Worm (Caenorhabditis elegans) whole organism, mixed stage, embryonic: Measurements from ENCODE around the gene T02C1.2.

ENCODE experiments used
- bed-3 ChIP-seq: fragments of 200-800 bp; sonication (Bioruptor generic); optimal IDR thresholded peaks from 3 replicates; lab custom pipeline; 2018; ENCODE audit warnings: mild to moderate bottlenecking, missing genetic modification characterization, moderate library complexity, missing compliant biosample characterization
- blmp-1 ChIP-seq: fragments of 150-350 bp; optimal IDR thresholded peaks from 2 replicates; lab custom pipeline; 2014; ENCODE audit warnings: missing biosample characterization, missing genetic modification characterization
- ceh-39 ChIP-seq: fragments of 150-350 bp; optimal IDR thresholded peaks from 2 replicates; lab custom pipeline; 2014; ENCODE audit warnings: missing biosample characterization, missing genetic modification characterization
- ceh-83 ChIP-seq: fragments of 200-800 bp; sonication (Bioruptor generic); optimal IDR thresholded peaks from 2 replicates; lab custom pipeline; 2018; ENCODE audit warnings: mild to moderate bottlenecking, missing genetic modification characterization, missing compliant biosample characterization
- ces-1 ChIP-seq: fragments of 150-350 bp; optimal IDR thresholded peaks from 2 replicates; lab custom pipeline; 2014; ENCODE audit warnings: missing biosample characterization, missing genetic modification reagents, missing genetic modification characterization
- cnd-1 ChIP-seq: fragments of 200-800 bp; sonication (Bioruptor generic); optimal IDR thresholded peaks from 2 replicates; lab custom pipeline; 2018; ENCODE audit warnings: mild to moderate bottlenecking, missing genetic modification characterization, missing compliant biosample characterization
- drap-1 ChIP-seq: fragments of 200-800 bp; sonication (Bioruptor generic); optimal IDR thresholded peaks from 3 replicates; lab custom pipeline; 2018; ENCODE audit warnings: mild to moderate bottlenecking, missing genetic modification characterization, missing compliant biosample characterization
- elt-1 ChIP-seq: sonication (generic microtip); optimal IDR thresholded peaks from 2 replicates; lab custom pipeline; 2017; ENCODE audit warnings: missing genetic modification characterization, mild to moderate bottlenecking, missing compliant biosample characterization, antibody characterized with exemption, moderate library complexity, borderline replicate concordance; ENCODE audit not compliant: insufficient read depth
- elt-3 ChIP-seq: fragments of 150-350 bp; optimal IDR thresholded peaks from 2 replicates; lab custom pipeline; 2014; ENCODE audit warnings: missing biosample characterization, missing genetic modification characterization
- flh-1 ChIP-seq: fragments of 200-800 bp; sonication (Bioruptor generic); optimal IDR thresholded peaks from 2 replicates; lab custom pipeline; 2018; ENCODE audit warnings: mild to moderate bottlenecking, missing genetic modification characterization, moderate library complexity, missing compliant biosample characterization
- ham-2 ChIP-seq: fragments of 200-800 bp; sonication (Bioruptor generic); optimal IDR thresholded peaks from 2 replicates; lab custom pipeline; 2018; ENCODE audit warnings: mild to moderate bottlenecking, missing genetic modification characterization, missing compliant biosample characterization
- hlh-1 ChIP-seq: fragments of 150-350 bp; optimal IDR thresholded peaks from 2 replicates; lab custom pipeline; 2014; ENCODE audit warnings: missing biosample characterization, missing genetic modification reagents, missing genetic modification characterization
- lin-13 ChIP-seq: fragments of 150-350 bp; optimal IDR thresholded peaks from 2 replicates; lab custom pipeline; 2014; ENCODE audit warnings: missing biosample characterization, missing genetic modification characterization
- lin-32 ChIP-seq: fragments of 200-800 bp; sonication (Bioruptor generic); optimal IDR thresholded peaks from 2 replicates; lab custom pipeline; 2018; ENCODE audit warnings: mild to moderate bottlenecking, missing genetic modification characterization, missing compliant biosample characterization
- lsy-2 ChIP-seq: fragments of 150-350 bp; optimal IDR thresholded peaks from 2 replicates; lab custom pipeline; 2014; ENCODE audit warnings: missing biosample characterization, missing genetic modification characterization
- mab-5 ChIP-seq: fragments of 150-350 bp; optimal IDR thresholded peaks from 2 replicates; lab custom pipeline; 2014; ENCODE audit warnings: missing biosample characterization, missing genetic modification characterization
- mep-1 ChIP-seq: fragments of 150-350 bp; optimal IDR thresholded peaks from 2 replicates; lab custom pipeline; 2017; ENCODE audit warnings: missing biosample characterization, missing genetic modification reagents, missing genetic modification characterization, inconsistent platforms
- mls-2 ChIP-seq: sonication (generic microtip); optimal IDR thresholded peaks from 2 replicates; lab custom pipeline; 2016; ENCODE audit warnings: mild to moderate bottlenecking, missing genetic modification characterization, moderate library complexity, missing compliant biosample characterization
- nhr-12 ChIP-seq: fragments of 150-350 bp; optimal IDR thresholded peaks from 2 replicates; lab custom pipeline; 2014; ENCODE audit warnings: missing biosample characterization, missing genetic modification characterization
- nhr-2 ChIP-seq: fragments of 150-350 bp; optimal IDR thresholded peaks from 2 replicates; lab custom pipeline; 2014; ENCODE audit warnings: missing biosample characterization, missing genetic modification characterization
- nhr-237 ChIP-seq: fragments of 150-350 bp; optimal IDR thresholded peaks from 2 replicates; lab custom pipeline; 2014; ENCODE audit warnings: missing biosample characterization, missing genetic modification characterization
- nhr-28 ChIP-seq: fragments of 150-350 bp; optimal IDR thresholded peaks from 2 replicates; lab custom pipeline; 2014; ENCODE audit warnings: missing biosample characterization, missing genetic modification characterization
- nhr-76 ChIP-seq: sonication (generic microtip); optimal IDR thresholded peaks from 2 replicates; lab custom pipeline; 2017; ENCODE audit warnings: missing biosample characterization, missing genetic modification characterization
- sem-2 ChIP-seq: fragments of 200-800 bp; sonication (Bioruptor generic); optimal IDR thresholded peaks from 2 replicates; lab custom pipeline; 2018; ENCODE audit warnings: mild to moderate bottlenecking, missing genetic modification characterization, missing compliant biosample characterization
- snpc-4 ChIP-seq: fragments of 150-350 bp; optimal IDR thresholded peaks from 2 replicates; lab custom pipeline; 2014; ENCODE audit warnings: missing biosample characterization, missing genetic modification characterization
- sptf-1 ChIP-seq: sonication (generic microtip); optimal IDR thresholded peaks from 2 replicates; lab custom pipeline; 2017; ENCODE audit warnings: mild to moderate bottlenecking, missing genetic modification characterization, moderate library complexity, missing compliant biosample characterization
- tbx-8 ChIP-seq: fragments of 200-800 bp; sonication (Bioruptor generic); optimal IDR thresholded peaks from 2 replicates; lab custom pipeline; 2018; ENCODE audit warnings: mild to moderate bottlenecking, missing genetic modification characterization, moderate library complexity, missing compliant biosample characterization
- unc-120 ChIP-seq: sonication (generic microtip); optimal IDR thresholded peaks from 2 replicates; lab custom pipeline; 2017; ENCODE audit warnings: missing genetic modification characterization, missing compliant biosample characterization; ENCODE audit not compliant: poor library complexity, severe bottlenecking
- unc-39 ChIP-seq: fragments of 150-350 bp; optimal IDR thresholded peaks from 2 replicates; lab custom pipeline; 2014; ENCODE audit warnings: missing biosample characterization, missing genetic modification characterization
- unc-62 ChIP-seq: fragments of 150-350 bp; optimal IDR thresholded peaks from 2 replicates; lab custom pipeline; 2014; ENCODE audit warnings: missing biosample characterization, missing genetic modification reagents, missing genetic modification characterization
- zip-8 ChIP-seq: fragments of 150-350 bp; optimal IDR thresholded peaks from 2 replicates; lab custom pipeline; 2014; ENCODE audit warnings: missing biosample characterization, missing genetic modification characterization
- ztf-11 ChIP-seq: fragments of 150-350 bp; optimal IDR thresholded peaks from 2 replicates; lab custom pipeline; 2014; ENCODE audit warnings: missing biosample characterization, missing genetic modification characterization

Gene T02C1.2

ce11 chrIII:9255801-9256200 is 5.0 kb downstream of the T02C1.2 start:
- no peak for TF ChIP-seq sem-2 (GFP tag; lab: Kevin White, UChicago)
- TF ChIP-seq lin-13 (tag; lab: Kevin White, UChicago) = no peak
- TF ChIP-seq ceh-83 = no peak
- TF ChIP-seq ham-2 (GFP tag; lab: Kevin White, UChicago) = no peak
- TF ChIP-seq sptf-1 (tag; lab: Kevin White, UChicago) = no peak
- no peak for TF ChIP-seq hlh-1 (tag; lab: Kevin White, UChicago)
- no peak for TF ChIP-seq zip-8 (tag; lab: Kevin White, UChicago)
- TF ChIP-seq elt-1 (tag; lab: Kevin White, UChicago) = no peak
- no peak for TF ChIP-seq ztf-11
- TF ChIP-seq lsy-2 (tag; lab: Kevin White, UChicago) = no peak
- no peak for TF ChIP-seq drap-1 (GFP tag; lab: Kevin White, UChicago)
- TF ChIP-seq elt-3 (tag; lab: Kevin White, UChicago) = no peak
- TF ChIP-seq bed-3 = no peak
- no peak for TF ChIP-seq nhr-237 (tag; lab: Kevin White, UChicago)
- no peak for TF ChIP-seq tbx-8 (GFP tag; lab: Kevin White, UChicago)
- TF ChIP-seq unc-39 (tag; lab: Kevin White, UChicago) = no peak

- TF ChIP-seq unc-62 (GFP tag; lab: Kevin White, UChicago) = no peak
- TF ChIP-seq sem-2 (GFP tag; lab: Kevin White, UChicago) = no peak
Measured at ce11 chrIII:9256961-9257360, 6.1 kb downstream of the T02C1.2 start, which contains the start of gene M01A8.1. M01A8.1 (plus strand) TSS chrIII:9257261.

ce11 chrIII:9258510-9258909 is 7.7 kb downstream of the T02C1.2 start:
- TF ChIP-seq unc-120 (tag; lab: Kevin White, UChicago) (no peak), zip-8 (tag; lab: Kevin White, UChicago) (no peak), tbx-8 (GFP tag; lab: Kevin White, UChicago) (no peak), drap-1 (GFP tag; lab: Kevin White, UChicago) (no peak), blmp-1 (tag; lab: Kevin White, UChicago) (no peak), flh-1 (GFP tag; lab: Kevin White, UChicago) (no peak)
- TF ChIP-seq, all 35 proteins: peak for 0

- TF ChIP-seq ces-1 (GFP tag; lab: Kevin White, UChicago) (peak; percentile 31), lin-13 (tag; lab: Kevin White, UChicago) (no peak), unc-62 (GFP tag; lab: Kevin White, UChicago) (peak; percentile 12), blmp-1 (tag; lab: Kevin White, UChicago) (no peak), hlh-1 (tag; lab: Kevin White, UChicago) (no peak), cnd-1 (tag; lab: Kevin White, UChicago) (no peak), mab-5 (tag; lab: Kevin White, UChicago) (no peak), sem-2 (GFP tag; lab: Kevin White, UChicago) (no peak), elt-1 (tag; lab: Kevin White, UChicago) (no peak), snpc-4 (no peak), unc-39 (tag; lab: Kevin White, UChicago) (no peak), nhr-12 (tag; lab: Kevin White, UChicago) (no peak), zip-8 (tag; lab: Kevin White, UChicago) (no peak), tbx-8 (GFP tag; lab: Kevin White, UChicago) (no peak), ceh-83 (no peak), mep-1 (no peak), elt-3 (tag; lab: Kevin White, UChicago) (no peak)
Measured at ce11 chrIII:9269012-9269471, 18.2 kb downstream of the T02C1.2 start, which contains the start of gene clip-1. clip-1 (minus strand) TSS chrIII:9269062.

- TF ChIP-seq sptf-1 (tag; lab: Kevin White, UChicago) (no peak), ceh-39 (tag; lab: Kevin White, UChicago) (no peak), nhr-12 (tag; lab: Kevin White, UChicago) (no peak), lsy-2 (tag; lab: Kevin White, UChicago) (no peak), mls-2 (tag; lab: Kevin White, UChicago) (no peak), lin-32 (GFP tag; lab: Kevin White, UChicago) (no peak), flh-1 (GFP tag; lab: Kevin White, UChicago) (no peak), nhr-76 (tag; lab: Kevin White, UChicago) (no peak), bed-3 (no peak), nhr-2 (no peak), lin-13 (tag; lab: Kevin White, UChicago) (no peak), mab-5 (tag; lab: Kevin White, UChicago) (no peak), cnd-1 (tag; lab: Kevin White, UChicago) (no peak), mep-1 (no peak), unc-120 (tag; lab: Kevin White, UChicago) (no peak), nhr-28 (tag; lab: Kevin White, UChicago) (no peak), elt-3 (tag; lab: Kevin White, UChicago) (no peak), elt-1 (tag; lab: Kevin White, UChicago) (no peak), ztf-11 (no peak), snpc-4 (no peak)
Measured at ce11 chrIII:9270183-9270582, 19.4 kb downstream of the T02C1.2 start.
